Fruit fly (Drosophila melanogaster) whole organism, embryonic: Measurements from ENCODE around the gene ATPsynB.

Source experiments
- Bdp1 ChIP-seq: fragments of 200-800 bp; sonication (Bioruptor generic); optimal IDR thresholded peaks from 3 replicates; lab custom pipeline; 2016; ENCODE audit warnings: missing biosample characterization, missing genetic modification characterization
- Bteb2 ChIP-seq: fragments of 200-800 bp; sonication (Bioruptor generic); optimal IDR thresholded peaks from 2 replicates; lab custom pipeline; 2016; ENCODE audit warnings: missing biosample characterization, missing genetic modification characterization
- CG10431 ChIP-seq: fragments of 200-800 bp; sonication (Bioruptor generic); optimal IDR thresholded peaks from 3 replicates; lab custom pipeline; 2018; ENCODE audit warnings: missing biosample characterization, mild to moderate bottlenecking, missing genetic modification characterization
- CG10462 ChIP-seq: fragments of 200-800 bp; sonication (Bioruptor generic); optimal IDR thresholded peaks from 2 replicates; lab custom pipeline; 2016; ENCODE audit warnings: missing biosample characterization, missing genetic modification characterization
- CG10543 ChIP-seq: fragments of 200-800 bp; sonication (Bioruptor generic); optimal IDR thresholded peaks from 3 replicates; lab custom pipeline; 2017; ENCODE audit warnings: missing biosample characterization, mild to moderate bottlenecking, missing genetic modification characterization, moderate library complexity
- CG10654 ChIP-seq: fragments of 200-800 bp; sonication (Bioruptor generic); optimal IDR thresholded peaks from 2 replicates; lab custom pipeline; 2016; ENCODE audit warnings: missing biosample characterization, missing genetic modification characterization
- CG15269 ChIP-seq: fragments of 200-800 bp; sonication (Bioruptor generic); optimal IDR thresholded peaks from 2 replicates; lab custom pipeline; 2018; ENCODE audit warnings: missing biosample characterization, mild to moderate bottlenecking, missing genetic modification characterization, moderate library complexity
- CG1647 ChIP-seq: fragments of 200-800 bp; sonication (Bioruptor generic); optimal IDR thresholded peaks from 3 replicates; lab custom pipeline; 2016; ENCODE audit warnings: missing biosample characterization, missing genetic modification characterization
- CG16813 ChIP-seq: fragments of 200-800 bp; sonication (Bioruptor generic); IDR thresholded peaks from 3 replicates; pipeline ENCODE4 v1.3.6; 2022; ENCODE audit warnings: missing biosample characterization, missing genetic modification characterization; ENCODE audit not compliant: partially characterized antibody
- CG1792 ChIP-seq: fragments of 200-800 bp; sonication (Bioruptor generic); optimal IDR thresholded peaks from 2 replicates; lab custom pipeline; 2016; ENCODE audit warnings: missing biosample characterization, missing genetic modification characterization
- CG18011 ChIP-seq: fragments of 200-800 bp; sonication (Bioruptor generic); optimal IDR thresholded peaks from 2 replicates; lab custom pipeline; 2017; ENCODE audit warnings: missing biosample characterization, missing genetic modification characterization, mild to moderate bottlenecking, moderate library complexity, missing genotype
- CG2199 ChIP-seq: fragments of 200-800 bp; sonication (Bioruptor generic); IDR thresholded peaks from 3 replicates; pipeline ENCODE4 v1.3.6; 2022; ENCODE audit warnings: missing biosample characterization, missing genetic modification characterization
- CG3065 ChIP-seq: fragments of 200-800 bp; sonication (Bioruptor generic); optimal IDR thresholded peaks from 2 replicates; lab custom pipeline; 2016; ENCODE audit warnings: missing biosample characterization, missing genetic modification characterization
- CG3281 ChIP-seq: fragments of 200-800 bp; sonication (Bioruptor generic); optimal IDR thresholded peaks from 3 replicates; lab custom pipeline; 2017; ENCODE audit warnings: missing biosample characterization, mild to moderate bottlenecking, missing genetic modification characterization
- CG6689 ChIP-seq: fragments of 200-800 bp; sonication (Bioruptor generic); IDR thresholded peaks from 2 replicates; pipeline ENCODE4 v1.3.6; 2022; ENCODE audit warnings: missing biosample characterization, missing genetic modification characterization
- CG7745 ChIP-seq: fragments of 200-800 bp; sonication (Bioruptor generic); optimal IDR thresholded peaks from 2 replicates; lab custom pipeline; 2018; ENCODE audit warnings: missing biosample characterization, mild to moderate bottlenecking, missing genetic modification characterization, moderate library complexity
- CG7928 ChIP-seq: fragments of 200-800 bp; sonication (Bioruptor generic); optimal IDR thresholded peaks from 2 replicates; lab custom pipeline; 2017; ENCODE audit warnings: missing biosample characterization, mild to moderate bottlenecking, missing genetic modification characterization
- CG9817 ChIP-seq: fragments of 200-800 bp; sonication (Bioruptor generic); optimal IDR thresholded peaks from 2 replicates; lab custom pipeline; 2018; ENCODE audit warnings: missing biosample characterization, mild to moderate bottlenecking, missing genetic modification characterization, moderate library complexity
- CG9932 ChIP-seq: fragments of 200-800 bp; sonication (Bioruptor generic); IDR thresholded peaks from 2 replicates; pipeline ENCODE4 v1.3.6; 2022; ENCODE audit warnings: missing biosample characterization, missing genetic modification characterization
- Doc2 ChIP-seq: fragments of 200-800 bp; sonication (Bioruptor generic); IDR thresholded peaks from 2 replicates; pipeline ENCODE4 v1.3.6; 2022; ENCODE audit warnings: missing biosample characterization, missing genetic modification characterization
- Eip74EF ChIP-seq, 2 experiments: fragments of 200-800 bp in 1 of 2; fragments of >200 bp in 1 of 2; sonication (Bioruptor generic) in 1 of 2; optimal IDR thresholded peaks; 2 replicates each; lab custom pipeline; 2017 to 2019; ENCODE audit warnings: missing biosample characterization in 2 of 2, missing genetic modification characterization in 2 of 2, mild to moderate bottlenecking in 1 of 2, moderate library complexity in 1 of 2
- GATAe ChIP-seq: fragments of 200-800 bp; sonication (Bioruptor generic); conservative IDR thresholded peaks from 2 replicates; pipeline ENCODE4 v1.3.6; 2022; ENCODE audit warnings: missing biosample characterization, missing genetic modification characterization
- Hmx ChIP-seq: fragments of 200-800 bp; sonication (Bioruptor generic); optimal IDR thresholded peaks from 2 replicates; lab custom pipeline; 2016; ENCODE audit warnings: missing biosample characterization, missing genetic modification characterization
- Kr ChIP-seq: fragments of 200-800 bp; sonication (Bioruptor generic); optimal IDR thresholded peaks from 2 replicates; lab custom pipeline; 2017; ENCODE audit warnings: missing biosample characterization, mild to moderate bottlenecking, missing genetic modification characterization
- Lpt ChIP-seq: fragments of >200 bp; optimal IDR thresholded peaks from 2 replicates; lab custom pipeline; 2018; ENCODE audit warnings: missing biosample characterization, missing genetic modification characterization
- Med ChIP-seq: fragments of 200-800 bp; sonication (Bioruptor generic); peaks from one replicate; lab custom pipeline; 2016; ENCODE audit warnings: missing biosample characterization, missing genetic modification characterization, mild to moderate bottlenecking, inconsistent platforms, moderate library complexity
- Meics ChIP-seq: fragments of 200-800 bp; sonication (Bioruptor generic); optimal IDR thresholded peaks from 2 replicates; lab custom pipeline; 2017; ENCODE audit warnings: missing biosample characterization, mild to moderate bottlenecking, missing genetic modification characterization
- Poxn ChIP-seq: fragments of 200-800 bp; sonication (Bioruptor generic); IDR thresholded peaks from 2 replicates; pipeline ENCODE4 v1.3.6; 2022; ENCODE audit warnings: missing biosample characterization, missing genetic modification characterization
- Rfx ChIP-seq: fragments of 200-800 bp; sonication (Bioruptor generic); IDR thresholded peaks from 2 replicates; pipeline ENCODE4 v1.3.6; 2022; ENCODE audit warnings: missing biosample characterization, missing genetic modification characterization
- Scr ChIP-seq: fragments of 200-800 bp; sonication (Bioruptor generic); IDR thresholded peaks from 2 replicates; pipeline ENCODE4 v1.3.6; 2022; ENCODE audit warnings: missing biosample characterization, missing genetic modification characterization; ENCODE audit not compliant: partially characterized antibody
- Usf ChIP-seq: fragments of 200-800 bp; sonication (Bioruptor generic); optimal IDR thresholded peaks from 2 replicates; lab custom pipeline; 2017; ENCODE audit warnings: missing genotype, missing biosample characterization, missing genetic modification characterization
- bab2 ChIP-seq: fragments of 200-800 bp; sonication (Bioruptor generic); optimal IDR thresholded peaks from 2 replicates; lab custom pipeline; 2016; ENCODE audit warnings: missing biosample characterization, missing genetic modification characterization
- bowl ChIP-seq: fragments of 200-800 bp; sonication (Bioruptor generic); IDR thresholded peaks from 2 replicates; pipeline ENCODE4 v1.3.6; 2022; ENCODE audit warnings: missing biosample characterization, missing genetic modification characterization
- cato ChIP-seq: fragments of 200-800 bp; sonication (Bioruptor generic); optimal IDR thresholded peaks from 2 replicates; lab custom pipeline; 2016; ENCODE audit warnings: missing biosample characterization, missing genetic modification characterization, borderline replicate concordance
- dimm ChIP-seq: fragments of 200-800 bp; sonication (Bioruptor generic); IDR thresholded peaks from 2 replicates; pipeline ENCODE4 v1.3.6; 2022; ENCODE audit warnings: missing biosample characterization, missing genetic modification characterization
- emc ChIP-seq: fragments of 200-800 bp; sonication (Bioruptor generic); optimal IDR thresholded peaks from 2 replicates; lab custom pipeline; 2016; ENCODE audit warnings: missing biosample characterization, missing genetic modification characterization
- gcm ChIP-seq: fragments of 200-800 bp; sonication (Bioruptor generic); optimal IDR thresholded peaks from 2 replicates; lab custom pipeline; 2019; ENCODE audit warnings: missing biosample characterization, mild to moderate bottlenecking, missing genetic modification characterization, moderate library complexity
- hkb ChIP-seq, 2 experiments: fragments of 200-800 bp in 1 of 2; fragments of >200 bp in 1 of 2; sonication (Bioruptor generic) in 1 of 2; IDR thresholded peaks in 1 of 2; optimal IDR thresholded peaks in 1 of 2; 2 replicates each; pipeline versions ENCODE4 v1.3.6 to Lab custom; 2017 to 2022; ENCODE audit warnings: missing biosample characterization in 1 of 2, missing genetic modification characterization in 1 of 2
- jumu ChIP-seq: fragments of 200-800 bp; sonication (Bioruptor generic); optimal IDR thresholded peaks from 3 replicates; lab custom pipeline; 2016; ENCODE audit warnings: missing biosample characterization, missing genetic modification characterization
- kni ChIP-seq: fragments of 200-800 bp; sonication (Bioruptor generic); optimal IDR thresholded peaks from 3 replicates; lab custom pipeline; 2017; ENCODE audit warnings: mild to moderate bottlenecking, missing biosample characterization, missing genetic modification reagents, missing genetic modification characterization
- repo ChIP-seq: fragments of 200-800 bp; sonication (Bioruptor generic); optimal IDR thresholded peaks from 2 replicates; lab custom pipeline; 2016; ENCODE audit warnings: missing biosample characterization, missing genetic modification characterization
- row ChIP-seq: fragments of 200-800 bp; sonication (Bioruptor generic); IDR thresholded peaks from 3 replicates; pipeline ENCODE4 v1.3.6; 2022; ENCODE audit warnings: missing biosample characterization, missing genetic modification characterization
- run ChIP-seq: fragments of 200-800 bp; sonication (Bioruptor generic); optimal IDR thresholded peaks from 3 replicates; lab custom pipeline; 2018; ENCODE audit warnings: missing biosample characterization, mild to moderate bottlenecking, missing genetic modification characterization
- schlank ChIP-seq: fragments of 200-800 bp; sonication (Bioruptor generic); optimal IDR thresholded peaks from 2 replicates; lab custom pipeline; 2018; ENCODE audit warnings: missing biosample characterization, mild to moderate bottlenecking, missing genetic modification characterization
- sna ChIP-seq: fragments of 200-800 bp; sonication (Bioruptor generic); IDR thresholded peaks from 2 replicates; pipeline ENCODE4 v1.3.6; 2022; ENCODE audit warnings: missing biosample characterization, missing genetic modification characterization; ENCODE audit not compliant: partially characterized antibody
- tx ChIP-seq: fragments of 200-800 bp; sonication (Bioruptor generic); optimal IDR thresholded peaks from 2 replicates; lab custom pipeline; 2016; ENCODE audit warnings: missing biosample characterization, missing genetic modification characterization
- unc-4 ChIP-seq: fragments of 200-800 bp; sonication (Bioruptor generic); IDR thresholded peaks from 2 replicates; pipeline ENCODE4 v1.3.6; 2022; ENCODE audit warnings: missing biosample characterization, missing genetic modification characterization; ENCODE audit not compliant: partially characterized antibody
- unpg ChIP-seq: fragments of 200-800 bp; sonication (Bioruptor generic); optimal IDR thresholded peaks from 3 replicates; lab custom pipeline; 2018; ENCODE audit warnings: missing biosample characterization, mild to moderate bottlenecking, missing genetic modification characterization, moderate library complexity
- usp ChIP-seq: fragments of >200 bp; optimal IDR thresholded peaks from 2 replicates; lab custom pipeline; 2017; ENCODE audit warnings: missing biosample characterization, missing genetic modification characterization
- wor ChIP-seq: fragments of 200-800 bp; sonication (Bioruptor generic); IDR thresholded peaks from 2 replicates; pipeline ENCODE4 v1.3.6; 2022; ENCODE audit warnings: missing biosample characterization, missing genetic modification characterization

ATPsynB gene

DNA sequence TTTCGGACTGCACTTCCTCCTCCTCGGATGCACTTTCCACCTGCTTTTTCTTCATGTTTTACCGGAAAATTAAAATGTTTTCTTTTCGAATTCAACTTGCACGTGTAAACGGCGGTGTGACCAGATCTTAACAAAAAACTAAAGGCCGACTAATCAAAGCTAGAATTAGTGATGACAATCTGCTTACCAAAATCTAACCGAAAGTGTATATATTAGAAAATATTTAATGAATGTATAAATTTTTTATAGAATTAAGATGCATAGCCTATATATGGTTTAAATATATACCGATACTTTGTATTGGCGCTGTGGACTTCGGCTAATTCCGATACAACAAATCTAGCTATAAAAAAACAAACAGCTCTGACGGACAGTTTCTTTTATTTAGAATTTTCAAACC lies 10.9 kb upstream of the ATPsynB start, which contains the start of the genes CG18178 and CG14174 (continued):
- TF ChIP-seq Meics (GFP tag; lab: Kevin White, UChicago): peak; percentile 48
- TF ChIP-seq CG1792 (GFP tag; lab: Kevin White, UChicago): no peak
- no peak for TF ChIP-seq emc (GFP tag; lab: Kevin White, UChicago)
- TF ChIP-seq CG7928 (GFP tag; lab: Kevin White, UChicago): peak; percentile 42
- TF ChIP-seq tx (GFP tag; lab: Kevin White, UChicago): no peak
- TF ChIP-seq Poxn (GFP tag; lab: Robert Waterston, UW): no peak
- TF ChIP-seq CG9932 (GFP tag; lab: Robert Waterston, UW): peak; percentile 85
- peak; percentile 85 for TF ChIP-seq Rfx (GFP tag; lab: Robert Waterston, UW)
- peak; percentile 38 for TF ChIP-seq Usf
- TF ChIP-seq CG10462 (GFP tag; lab: Kevin White, UChicago): peak; percentile 23
- no peak for TF ChIP-seq CG2199
- peak; percentile 63 for TF ChIP-seq Scr (GFP tag; lab: Robert Waterston, UW)
- TF ChIP-seq wor (GFP tag; lab: Robert Waterston, UW): peak; percentile 56; the same call in 1 of the 2 replicates
- no peak for TF ChIP-seq bab2
- TF ChIP-seq Kr: no peak
- peak; percentile 35 for TF ChIP-seq gcm
- no peak for TF ChIP-seq bowl (GFP tag; lab: Robert Waterston, UW)
- 0 out of 2 replicates have a peak, but pooled peaks have one; percentile 22 for TF ChIP-seq sna (GFP tag; lab: Robert Waterston, UW)
- peak; percentile 69 for TF ChIP-seq CG10543 (GFP tag; lab: Kevin White, UChicago)
- TF ChIP-seq usp (GFP tag; lab: Kevin White, UChicago): no peak
- TF ChIP-seq unc-4 (GFP tag; lab: Robert Waterston, UW): peak; percentile 33; the same call in 1 of the 2 replicates
- peak; percentile 42 for TF ChIP-seq CG10431 (GFP tag; lab: Kevin White, UChicago)
- TF ChIP-seq run (tag; lab: Kevin White, UChicago): no peak
- TF ChIP-seq Eip74EF (GFP tag; optimal IDR thresholded peaks at IDR 0.05; lab: Kevin White, UChicago): no peak
- TF ChIP-seq jumu (GFP tag; lab: Kevin White, UChicago): no peak
- TF ChIP-seq Med (GFP tag; lab: Kevin White, UChicago): peak; percentile 71
- no peak for TF ChIP-seq dimm (GFP tag; lab: Robert Waterston, UW)
- peak; percentile 44 for TF ChIP-seq CG18011
- TF ChIP-seq Bdp1: no peak
- TF ChIP-seq Bteb2: no peak
- no peak for TF ChIP-seq hkb (optimal IDR thresholded peaks at IDR 0.05; lab: Kevin White, UChicago)
- peak; percentile 44; the same call in 1 of the 2 replicates for TF ChIP-seq hkb (GFP tag; IDR thresholded peaks at IDR 0.05; lab: Robert Waterston, UW)
- peak; percentile 75 for TF ChIP-seq CG15269
- 0 out of 2 replicates have a peak, but pooled peaks have one; percentile 22 for TF ChIP-seq GATAe (GFP tag; lab: Robert Waterston, UW)
- peak; percentile 20 for TF ChIP-seq CG3065 (GFP tag; lab: Kevin White, UChicago)
- TF ChIP-seq CG3281 (GFP tag; lab: Kevin White, UChicago): peak; percentile 70
- TF ChIP-seq CG9817 (tag; lab: Kevin White, UChicago): peak; percentile 70
- TF ChIP-seq kni (GFP tag; lab: Kevin White, UChicago): no peak
- TF ChIP-seq repo: no peak
- TF ChIP-seq CG1647 (GFP tag; lab: Kevin White, UChicago): no peak
- TF ChIP-seq CG10654 (GFP tag; lab: Kevin White, UChicago): peak; percentile 49
- peak; percentile 48 for TF ChIP-seq cato (GFP tag; lab: Kevin White, UChicago)
- TF ChIP-seq unpg (GFP tag; lab: Kevin White, UChicago): peak; percentile 56
- no peak for TF ChIP-seq CG7745
- TF ChIP-seq schlank (tag; lab: Kevin White, UChicago): no peak
- TF ChIP-seq CG16813 (GFP tag; lab: Robert Waterston, UW): peak; percentile 45; the same call in 2 of the 3 replicates
- peak; percentile 90 for TF ChIP-seq row (GFP tag; lab: Robert Waterston, UW)
- TF ChIP-seq Lpt (GFP tag; lab: Kevin White, UChicago): no peak
- TF ChIP-seq CG6689 (GFP tag; lab: Robert Waterston, UW): peak; percentile 67
- no peak for TF ChIP-seq Hmx (GFP tag; lab: Kevin White, UChicago)
- no peak for TF ChIP-seq Doc2 (GFP tag; lab: Robert Waterston, UW)
